Worm (Caenorhabditis elegans) whole organism, L2 larva: ENCODE measurements around the gene F58B4.5.

Source experiments
- C34F6.9 ChIP-seq: fragments of 150-350 bp; optimal IDR thresholded peaks from 2 replicates; lab custom pipeline; 2014; ENCODE audit warnings: missing biosample characterization, missing genetic modification characterization
- F13H6.1 ChIP-seq: sonication (generic microtip); optimal IDR thresholded peaks from 2 replicates; lab custom pipeline; 2016; ENCODE audit warnings: missing genetic modification characterization, missing compliant biosample characterization
- R02D3.7 ChIP-seq: fragments of 150-350 bp; optimal IDR thresholded peaks from 2 replicates; lab custom pipeline; 2014; ENCODE audit warnings: missing biosample characterization, missing genetic modification characterization
- Y55F3AM.14 ChIP-seq: fragments of 200-800 bp; sonication (Bioruptor generic); optimal IDR thresholded peaks from 2 replicates; lab custom pipeline; 2018; ENCODE audit warnings: mild to moderate bottlenecking, missing genetic modification characterization, missing compliant biosample characterization
- ZK546.5 ChIP-seq: sonication (generic microtip); optimal IDR thresholded peaks from 2 replicates; lab custom pipeline; 2017; ENCODE audit warnings: missing biosample characterization, missing genetic modification characterization
- alr-1 ChIP-seq: fragments of 150-350 bp; optimal IDR thresholded peaks from 2 replicates; lab custom pipeline; 2014; ENCODE audit warnings: missing biosample characterization, missing genetic modification characterization
- aly-2 ChIP-seq: fragments of 150-350 bp; optimal IDR thresholded peaks from 2 replicates; lab custom pipeline; 2014; ENCODE audit warnings: missing biosample characterization, missing genetic modification characterization
- ama-1 ChIP-seq: fragments of 150-350 bp; optimal IDR thresholded peaks from 2 replicates; lab custom pipeline; 2018; ENCODE audit warnings: inconsistent platforms
- blmp-1 ChIP-seq: sonication (generic microtip); optimal IDR thresholded peaks from 2 replicates; lab custom pipeline; 2017; ENCODE audit warnings: missing genetic modification characterization, mild to moderate bottlenecking, missing compliant biosample characterization, antibody characterized with exemption, moderate library complexity; ENCODE audit not compliant: insufficient read depth
- ceh-16 ChIP-seq: fragments of 150-350 bp; optimal IDR thresholded peaks from 2 replicates; lab custom pipeline; 2014; ENCODE audit warnings: missing biosample characterization, missing genetic modification characterization
- ceh-82 ChIP-seq: fragments of 150-350 bp; optimal IDR thresholded peaks from 2 replicates; lab custom pipeline; 2014; ENCODE audit warnings: missing biosample characterization, missing genetic modification characterization
- crh-2 ChIP-seq: sonication (generic microtip); optimal IDR thresholded peaks from 2 replicates; lab custom pipeline; 2017; ENCODE audit warnings: missing biosample characterization, missing genetic modification characterization
- dmd-4 ChIP-seq: sonication (generic microtip); optimal IDR thresholded peaks from 2 replicates; lab custom pipeline; 2017; ENCODE audit warnings: missing biosample characterization, missing genetic modification characterization
- egl-27 ChIP-seq: sonication (generic microtip); optimal IDR thresholded peaks from 3 replicates; lab custom pipeline; 2017; ENCODE audit warnings: missing biosample characterization, missing genetic modification reagents, missing genetic modification characterization
- elt-1 ChIP-seq: fragments of 150-350 bp; optimal IDR thresholded peaks from 2 replicates; lab custom pipeline; 2014; ENCODE audit warnings: missing biosample characterization, missing genetic modification characterization
- elt-3 ChIP-seq: sonication (generic microtip); optimal IDR thresholded peaks from 2 replicates; lab custom pipeline; 2017; ENCODE audit warnings: missing biosample characterization, missing genetic modification characterization
- fos-1 ChIP-seq: fragments of 150-350 bp; optimal IDR thresholded peaks from 2 replicates; lab custom pipeline; 2014; ENCODE audit warnings: missing biosample characterization, missing genetic modification characterization
- gmeb-1 ChIP-seq: fragments of 150-350 bp; optimal IDR thresholded peaks from 2 replicates; lab custom pipeline; 2014; ENCODE audit warnings: missing biosample characterization, missing genetic modification characterization
- lin-11 ChIP-seq: fragments of 150-350 bp; sonication (generic microtip); optimal IDR thresholded peaks from 2 replicates; lab custom pipeline; 2014; ENCODE audit warnings: missing biosample characterization, missing genetic modification characterization, inconsistent platforms, mixed read lengths
- lin-13 ChIP-seq: fragments of 150-350 bp; optimal IDR thresholded peaks from 2 replicates; lab custom pipeline; 2014; ENCODE audit warnings: missing biosample characterization, missing genetic modification reagents, missing genetic modification characterization
- lsy-2 ChIP-seq, 2 experiments: fragments of 150-350 bp in 1 of 2; sonication (generic microtip) in 1 of 2; optimal IDR thresholded peaks; 2 replicates each; lab custom pipeline; 2014 to 2017; ENCODE audit warnings: missing biosample characterization in 2 of 2, missing genetic modification characterization in 2 of 2
- mab-5 ChIP-seq: fragments of 150-350 bp; optimal IDR thresholded peaks from 2 replicates; lab custom pipeline; 2014; ENCODE audit warnings: missing biosample characterization, missing genetic modification characterization
- mdl-1 ChIP-seq, 2 experiments: fragments of 150-350 bp in 1 of 2; sonication (generic microtip) in 1 of 2; optimal IDR thresholded peaks; 2 replicates each; lab custom pipeline; 2017; ENCODE audit warnings: missing biosample characterization in 2 of 2, missing genetic modification characterization in 2 of 2
- nhr-10 ChIP-seq: sonication (generic microtip); optimal IDR thresholded peaks from 2 replicates; lab custom pipeline; 2017; ENCODE audit warnings: missing biosample characterization, missing genetic modification characterization
- nhr-11 ChIP-seq: fragments of 150-350 bp; optimal IDR thresholded peaks from 2 replicates; lab custom pipeline; 2014; ENCODE audit warnings: missing biosample characterization, missing genetic modification characterization
- nhr-12 ChIP-seq: fragments of 150-350 bp; optimal IDR thresholded peaks from 2 replicates; lab custom pipeline; 2014; ENCODE audit warnings: missing biosample characterization, missing genetic modification characterization
- nhr-129 ChIP-seq: fragments of 150-350 bp; optimal IDR thresholded peaks from 2 replicates; lab custom pipeline; 2014; ENCODE audit warnings: missing biosample characterization, missing genetic modification characterization
- nhr-21 ChIP-seq: fragments of 150-350 bp; optimal IDR thresholded peaks from 2 replicates; lab custom pipeline; 2014; ENCODE audit warnings: missing biosample characterization, missing genetic modification characterization
- nhr-23 ChIP-seq: fragments of 150-350 bp; optimal IDR thresholded peaks from 2 replicates; lab custom pipeline; 2014; ENCODE audit warnings: missing biosample characterization, missing genetic modification reagents, missing genetic modification characterization
- nhr-237 ChIP-seq: fragments of 150-350 bp; optimal IDR thresholded peaks from 2 replicates; lab custom pipeline; 2014; ENCODE audit warnings: missing biosample characterization, missing genetic modification characterization
- nhr-25 ChIP-seq: fragments of 150-350 bp; sonication (generic microtip); optimal IDR thresholded peaks from 3 replicates; lab custom pipeline; 2014; ENCODE audit warnings: missing biosample characterization, missing genetic modification characterization
- nhr-6 ChIP-seq: fragments of 150-350 bp; optimal IDR thresholded peaks from 2 replicates; lab custom pipeline; 2014; ENCODE audit warnings: missing biosample characterization, missing genetic modification characterization
- nhr-77 ChIP-seq: fragments of 150-350 bp; optimal IDR thresholded peaks from 2 replicates; lab custom pipeline; 2014; ENCODE audit warnings: missing biosample characterization, missing genetic modification characterization
- peb-1 ChIP-seq: fragments of 150-350 bp; optimal IDR thresholded peaks from 2 replicates; lab custom pipeline; 2014; ENCODE audit warnings: missing biosample characterization, missing genetic modification characterization
- sem-4 ChIP-seq: fragments of 150-350 bp; optimal IDR thresholded peaks from 2 replicates; lab custom pipeline; 2014; ENCODE audit warnings: missing biosample characterization, missing genetic modification reagents, missing genetic modification characterization
- skn-1 ChIP-seq: sonication (generic microtip); optimal IDR thresholded peaks from 2 replicates; lab custom pipeline; 2017; ENCODE audit warnings: missing biosample characterization, missing genetic modification characterization
- sma-3 ChIP-seq: sonication (generic microtip); optimal IDR thresholded peaks from 2 replicates; lab custom pipeline; 2016; ENCODE audit warnings: missing genetic modification reagents, missing genetic modification characterization, missing compliant biosample characterization
- sma-9 ChIP-seq, 2 experiments: fragments of 150-350 bp in 1 of 2; sonication (generic microtip) in 1 of 2; optimal IDR thresholded peaks; 2 replicates each; lab custom pipeline; 2014 to 2016; ENCODE audit warnings: missing genetic modification characterization in 2 of 2, mild to moderate bottlenecking in 1 of 2, missing biosample characterization in 1 of 2, missing compliant biosample characterization in 1 of 2, missing genetic modification reagents in 1 of 2, moderate library complexity in 1 of 2
- snpc-4 ChIP-seq: fragments of 150-350 bp; optimal IDR thresholded peaks from 2 replicates; lab custom pipeline; 2014; ENCODE audit warnings: missing biosample characterization, missing genetic modification characterization
- unc-39 ChIP-seq: fragments of 150-350 bp; optimal IDR thresholded peaks from 2 replicates; lab custom pipeline; 2014; ENCODE audit warnings: missing biosample characterization, missing genetic modification characterization
- unc-55 ChIP-seq: fragments of 150-350 bp; sonication (generic microtip); optimal IDR thresholded peaks from 3 replicates; lab custom pipeline; 2014; ENCODE audit warnings: missing biosample characterization, missing genetic modification reagents, missing genetic modification characterization
- unc-62 ChIP-seq: fragments of 150-350 bp; optimal IDR thresholded peaks from 2 replicates; lab custom pipeline; 2014; ENCODE audit warnings: missing biosample characterization, missing genetic modification reagents, missing genetic modification characterization
- zag-1 ChIP-seq: fragments of 150-350 bp; optimal IDR thresholded peaks from 2 replicates; lab custom pipeline; 2014; ENCODE audit warnings: missing biosample characterization, missing genetic modification characterization
- ztf-1 ChIP-seq: fragments of 200-800 bp; sonication (Bioruptor generic); conservative IDR thresholded peaks from 2 replicates; pipeline ENCODE4 v1.3.6; 2022; ENCODE audit warnings: missing genetic modification characterization, missing compliant biosample characterization
- ztf-11 ChIP-seq: sonication (generic microtip); optimal IDR thresholded peaks from 2 replicates; lab custom pipeline; 2017; ENCODE audit warnings: missing biosample characterization, missing genetic modification characterization
- ztf-4 ChIP-seq: fragments of 150-350 bp; optimal IDR thresholded peaks from 2 replicates; lab custom pipeline; 2014; ENCODE audit warnings: missing biosample characterization, missing genetic modification characterization

Gene F58B4.5

DNA sequence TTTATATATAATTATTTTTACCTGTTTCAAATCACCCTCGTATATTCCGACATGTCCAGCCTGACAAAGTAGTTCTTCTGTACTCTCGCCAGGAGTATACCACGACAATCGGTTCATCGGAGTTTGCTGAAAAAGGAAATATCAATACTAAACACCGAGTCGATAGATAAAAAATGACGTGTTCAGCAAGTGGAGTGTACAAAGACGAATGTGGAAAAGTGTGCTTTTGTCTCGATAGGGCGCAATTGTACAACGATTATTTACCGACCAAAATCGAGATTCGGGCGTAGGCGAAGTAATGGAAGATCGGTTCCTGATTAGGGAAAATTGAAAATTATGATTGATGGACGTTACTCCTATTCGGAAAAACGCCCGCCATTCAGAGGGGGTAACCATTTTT is 28.1 kb downstream of the F58B4.5 start, which contains the start of gene vps-36:
vps-36 (minus strand) TSS at position 126 of the 400 bp plus-strand sequence.
- TF ChIP-seq nhr-21 (tag; lab: Kevin White, UChicago) (no peak), skn-1 (no peak), nhr-23 (tag; lab: Kevin White, UChicago) (no peak), peb-1 (no peak), sma-9 (GFP tag; optimal IDR thresholded peaks at IDR 0.05; lab: Kevin White, UChicago) (peak; percentile 42), sma-9 (tag; optimal IDR thresholded peaks at IDR 0.05; lab: Kevin White, UChicago) (no peak), zag-1 (tag; lab: Kevin White, UChicago) (no peak), crh-2 (tag; lab: Kevin White, UChicago) (peak; percentile 27), aly-2 (tag; lab: Kevin White, UChicago) (no peak), nhr-129 (tag; lab: Kevin White, UChicago) (peak; percentile 18), lin-11 (tag; lab: Kevin White, UChicago) (no peak), fos-1 (tag; lab: Kevin White, UChicago) (peak; percentile 68)

DNA sequence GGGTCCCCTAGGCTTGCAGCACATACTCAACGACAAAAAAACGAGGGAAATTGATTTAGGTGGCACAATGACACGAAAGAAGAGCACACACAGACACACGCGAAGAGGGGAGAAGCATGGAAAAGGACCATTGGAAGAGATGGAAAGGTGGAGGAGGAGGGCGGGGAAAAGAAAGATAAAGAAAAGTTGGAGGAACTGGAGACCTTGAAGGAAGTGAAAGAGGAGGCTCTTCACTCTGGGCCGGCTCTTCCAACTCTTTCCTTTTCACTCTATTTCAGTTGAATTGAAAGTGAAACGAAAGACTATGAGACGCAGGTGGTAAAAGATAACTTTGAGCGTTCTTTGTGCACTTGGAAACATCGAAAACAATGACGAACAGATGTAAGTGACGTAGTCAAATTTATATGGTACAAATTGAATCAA is 29.0 kb downstream of the F58B4.5 start:
- TF ChIP-seq unc-39 (no peak), Y55F3AM.14 (GFP tag; lab: Kevin White, UChicago) (peak; percentile 75), F13H6.1 (tag; lab: Kevin White, UChicago) (peak; percentile 90), nhr-237 (no peak), lin-13 (GFP tag; lab: Kevin White, UChicago) (peak; percentile 43), unc-55 (GFP tag; lab: Kevin White, UChicago) (peak; percentile 85), sma-9 (GFP tag; optimal IDR thresholded peaks at IDR 0.05; lab: Kevin White, UChicago) (peak; percentile 88), sma-9 (tag; optimal IDR thresholded peaks at IDR 0.05; lab: Kevin White, UChicago) (no peak), fos-1 (tag; lab: Kevin White, UChicago) (peak; percentile 32), nhr-77 (tag; lab: Kevin White, UChicago) (no peak), gmeb-1 (tag; lab: Kevin White, UChicago) (no peak), ZK546.5 (tag; lab: Kevin White, UChicago) (no peak), egl-27 (peak; percentile 31), lin-11 (tag; lab: Kevin White, UChicago) (no peak), nhr-21 (tag; lab: Kevin White, UChicago) (no peak), blmp-1 (tag; lab: Kevin White, UChicago) (peak; percentile 74), skn-1 (no peak), nhr-6 (tag; lab: Kevin White, UChicago) (peak; percentile 63), nhr-10 (tag; lab: Kevin White, UChicago) (no peak), nhr-129 (tag; lab: Kevin White, UChicago) (peak; percentile 85), elt-3 (no peak), crh-2 (tag; lab: Kevin White, UChicago) (peak; percentile 75), unc-62 (GFP tag; lab: Kevin White, UChicago) (no peak), dmd-4 (tag; lab: Kevin White, UChicago) (no peak), lsy-2 (tag; optimal IDR thresholded peaks at IDR 0.05; lab: Kevin White, UChicago) (peak in 1 of 2 experiments; percentile 80), zag-1 (tag; lab: Kevin White, UChicago) (peak; percentile 6), elt-1 (tag; lab: Kevin White, UChicago) (no peak), nhr-11 (tag; lab: Kevin White, UChicago) (no peak), R02D3.7 (no peak), nhr-23 (tag; lab: Kevin White, UChicago) (no peak), alr-1 (tag; lab: Kevin White, UChicago) (no peak), mdl-1 (tag; optimal IDR thresholded peaks at IDR 0.05; lab: Kevin White, UChicago) (peak in 1 of 2 experiments; percentile 55), nhr-12 (tag; lab: Kevin White, UChicago) (no peak), sma-3 (no peak), ceh-82 (tag; lab: Kevin White, UChicago) (no peak), aly-2 (tag; lab: Kevin White, UChicago) (no peak), ztf-11 (tag; lab: Kevin White, UChicago) (no peak), nhr-25 (tag; lab: Kevin White, UChicago) (no peak), sem-4 (tag; lab: Kevin White, UChicago) (peak; percentile 74), ztf-1 (GFP tag; lab: Robert Waterston, UW) (no peak), mab-5 (tag; lab: Kevin White, UChicago) (peak; percentile 50), ceh-16 (tag; lab: Kevin White, UChicago) (no peak), ama-1 (lab: Kevin White, UChicago) (no peak), peb-1 (no peak), ztf-4 (tag; lab: Kevin White, UChicago) (peak; percentile 52), C34F6.9 (peak; percentile 84), snpc-4 (tag; lab: Kevin White, UChicago) (peak; percentile 11)
